Fruit fly (Drosophila melanogaster) whole organism, adult: ENCODE data around the gene Sems.

ENCODE experiments used
- CG11617 ChIP-seq: fragments of 200-800 bp; sonication (Bioruptor generic); optimal IDR thresholded peaks from 2 replicates; lab custom pipeline; 2017; ENCODE audit warnings: mild to moderate bottlenecking, missing biosample characterization, missing genetic modification reagents, missing genetic modification characterization
- CG33017 ChIP-seq: fragments of 200-800 bp; sonication (Bioruptor generic); optimal IDR thresholded peaks from 2 replicates; lab custom pipeline; 2018; ENCODE audit warnings: missing biosample characterization, mild to moderate bottlenecking, missing genetic modification characterization, moderate library complexity
- CG5204 ChIP-seq: fragments of 200-800 bp; sonication (Bioruptor generic); optimal IDR thresholded peaks from 2 replicates; lab custom pipeline; 2016; ENCODE audit warnings: missing biosample characterization, missing genetic modification characterization
- Clk ChIP-seq: fragments of 200-800 bp; sonication (Bioruptor generic); optimal IDR thresholded peaks from 2 replicates; lab custom pipeline; 2017; ENCODE audit warnings: missing biosample characterization, missing genetic modification characterization
- Hr96 ChIP-seq: fragments of 200-800 bp; sonication (Bioruptor generic); optimal IDR thresholded peaks from 2 replicates; lab custom pipeline; 2016; ENCODE audit warnings: missing biosample characterization, missing genetic modification characterization
- Mnt ChIP-seq: fragments of 200-800 bp; sonication (Bioruptor generic); optimal IDR thresholded peaks from 2 replicates; lab custom pipeline; 2016; ENCODE audit warnings: missing biosample characterization, mild to moderate bottlenecking, missing genetic modification characterization
- cic ChIP-seq: fragments of 200-800 bp; sonication (Bioruptor generic); optimal IDR thresholded peaks from 2 replicates; lab custom pipeline; 2017; ENCODE audit warnings: missing biosample characterization, mild to moderate bottlenecking, missing genetic modification characterization, moderate library complexity
- cnc ChIP-seq, 2 experiments: fragments of >200 bp; optimal IDR thresholded peaks; 2 replicates each; lab custom pipeline; 2017
- kay ChIP-seq: fragments of 200-800 bp; sonication (Bioruptor generic); peaks from one replicate; lab custom pipeline; 2016; ENCODE audit warnings: missing biosample characterization, missing genetic modification characterization, borderline replicate concordance
- ovo ChIP-seq: fragments of 200-800 bp; sonication (Bioruptor generic); optimal IDR thresholded peaks from 2 replicates; lab custom pipeline; 2016; ENCODE audit warnings: missing biosample characterization, missing genetic modification characterization
- pad ChIP-seq: fragments of 200-800 bp; sonication (Bioruptor generic); optimal IDR thresholded peaks from 3 replicates; lab custom pipeline; 2017; ENCODE audit warnings: missing biosample characterization, missing genetic modification characterization, mild to moderate bottlenecking, moderate library complexity, missing genetic modification reagents
- tj ChIP-seq: fragments of 200-800 bp; sonication (Bioruptor generic); optimal IDR thresholded peaks from 3 replicates; lab custom pipeline; 2017; ENCODE audit warnings: missing biosample characterization, mild to moderate bottlenecking, missing genetic modification characterization, moderate library complexity

dm6 chr3L:20917025-20917691 is 39.4 kb downstream of the Sems start:
- TF ChIP-seq CG5204 (GFP tag; lab: Kevin White, UChicago): no peak
- TF ChIP-seq CG33017 (tag; lab: Kevin White, UChicago): no peak
- TF ChIP-seq cic (GFP tag; lab: Kevin White, UChicago): no peak
- no peak for TF ChIP-seq Mnt (GFP tag; lab: Kevin White, UChicago)
- no peak for TF ChIP-seq ovo (GFP tag; lab: Kevin White, UChicago)
- no peak for TF ChIP-seq Clk (GFP tag; lab: Kevin White, UChicago)
- no peak for TF ChIP-seq pad (GFP tag; lab: Kevin White, UChicago)
- TF ChIP-seq Hr96 (GFP tag; lab: Kevin White, UChicago): no peak
- TF ChIP-seq kay: no peak
- no peak for TF ChIP-seq cnc (optimal IDR thresholded peaks at IDR 0.05; lab: Kevin White, UChicago)
- no peak for TF ChIP-seq tj (GFP tag; lab: Kevin White, UChicago)
- no peak for TF ChIP-seq CG11617 (GFP tag; lab: Kevin White, UChicago)
